Worm (Caenorhabditis elegans): ENCODE measurements around the gene dpm-3.

dpm-3 gene

ce11 chrIV:12364964-12365363 lies 26.4 kb upstream of the dpm-3 start:
- TF ChIP-seq F13C5.2 (tag; optimal IDR thresholded peaks at IDR 0.05) (no peak), sea-1 (GFP tag; conservative IDR thresholded peaks at IDR 0.05) (0 out of 2 replicates have a peak, but pooled peaks have one; percentile 14)

ce11 chrIV:12366571-12366970 lies 24.8 kb upstream of the dpm-3 start:
- TF ChIP-seq sea-1 (GFP tag; conservative IDR thresholded peaks at IDR 0.05) (no peak), tbx-37 (GFP tag; conservative IDR thresholded peaks at IDR 0.05) (no peak), F13C5.2 (tag; optimal IDR thresholded peaks at IDR 0.05) (no peak), tbx-11 (GFP tag; IDR thresholded peaks at IDR 0.05) (no peak), ets-7 (tag; optimal IDR thresholded peaks at IDR 0.05) (no peak), flt-1 (GFP tag; IDR thresholded peaks at IDR 0.05) (no peak), hmbx-1 (tag; optimal IDR thresholded peaks at IDR 0.05) (no peak), ceh-36 (tag; optimal IDR thresholded peaks at IDR 0.05) (no peak), hmg-4 (GFP tag; optimal IDR thresholded peaks at IDR 0.05) (no peak), ceh-13 (GFP tag; optimal IDR thresholded peaks at IDR 0.05) (no peak), tra-4 (tag; optimal IDR thresholded peaks at IDR 0.05) (no peak), scrt-1 (GFP tag; IDR thresholded peaks at IDR 0.05) (no peak), ama-1 (optimal IDR thresholded peaks at IDR 0.05) (no peak), B0310.2 (tag; optimal IDR thresholded peaks at IDR 0.05) (no peak), pes-1 (GFP tag; IDR thresholded peaks at IDR 0.05) (no peak), aly-1 (tag; optimal IDR thresholded peaks at IDR 0.05) (no peak), hnd-1 (tag; optimal IDR thresholded peaks at IDR 0.05) (no peak)

DNA sequence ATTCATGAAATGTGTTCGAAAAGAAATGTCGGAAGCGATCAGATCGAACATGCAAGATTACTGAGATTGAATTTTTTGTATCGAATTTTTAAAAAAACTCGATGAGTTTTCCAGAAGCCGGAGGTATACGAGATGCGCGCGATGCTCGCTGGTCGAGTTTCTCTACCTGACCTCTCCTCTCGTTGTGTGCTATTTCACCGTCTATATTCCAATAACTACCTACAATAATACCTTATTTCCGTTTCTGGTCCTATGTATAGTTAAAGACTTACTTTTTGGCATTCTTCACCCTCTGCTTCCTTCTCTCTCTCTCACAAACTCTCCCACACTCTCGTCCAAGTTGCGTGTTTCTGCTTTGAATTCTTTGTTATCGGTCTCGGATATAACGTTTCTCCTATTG lies 20.0 kb upstream of the dpm-3 start:
- TF ChIP-seq tbx-37 (GFP tag; conservative IDR thresholded peaks at IDR 0.05), result no peak
- no peak for TF ChIP-seq aly-1 (tag; optimal IDR thresholded peaks at IDR 0.05)

DNA sequence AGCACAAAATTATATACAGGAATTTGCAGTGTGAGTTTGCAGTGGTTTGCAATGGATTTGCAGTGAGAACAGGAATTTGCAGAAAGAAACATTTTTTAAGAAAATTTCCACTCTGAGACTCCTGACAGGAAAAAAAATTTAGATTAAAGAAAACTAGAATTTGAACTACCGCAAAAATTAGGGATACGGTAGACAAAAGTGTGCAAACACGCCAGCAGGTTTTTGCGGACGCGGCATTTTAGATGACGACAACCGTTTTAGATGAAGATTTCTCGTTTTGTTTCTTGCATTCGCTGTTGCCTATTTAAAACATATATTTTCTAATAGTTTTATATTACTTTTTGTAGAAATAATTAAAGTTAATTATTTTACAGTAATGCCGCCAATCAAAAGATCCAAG lies 19.5 kb upstream of the dpm-3 start, which contains the start of gene wdr-46:
Gene wdr-46 (plus strand): TSS at position 375 of the 400 bp plus-strand sequence.
- TF ChIP-seq ceh-13 (GFP tag; optimal IDR thresholded peaks at IDR 0.05) (no peak), sea-1 (GFP tag; conservative IDR thresholded peaks at IDR 0.05) (no peak), tbx-37 (GFP tag; conservative IDR thresholded peaks at IDR 0.05) (no peak), B0310.2 (tag; optimal IDR thresholded peaks at IDR 0.05) (no peak), hmg-4 (GFP tag; optimal IDR thresholded peaks at IDR 0.05) (no peak), tra-4 (tag; optimal IDR thresholded peaks at IDR 0.05) (no peak), ama-1 (optimal IDR thresholded peaks at IDR 0.05) (peak; percentile 67), ets-7 (tag; optimal IDR thresholded peaks at IDR 0.05) (no peak), aly-1 (tag; optimal IDR thresholded peaks at IDR 0.05) (no peak), ceh-36 (tag; optimal IDR thresholded peaks at IDR 0.05) (peak; percentile 28), scrt-1 (GFP tag; IDR thresholded peaks at IDR 0.05) (no peak), pes-1 (GFP tag; IDR thresholded peaks at IDR 0.05) (no peak), F13C5.2 (tag; optimal IDR thresholded peaks at IDR 0.05) (peak; percentile 37), hnd-1 (tag; optimal IDR thresholded peaks at IDR 0.05) (no peak), tbx-11 (GFP tag; IDR thresholded peaks at IDR 0.05) (no peak), hmbx-1 (tag; optimal IDR thresholded peaks at IDR 0.05) (no peak), flt-1 (GFP tag; IDR thresholded peaks at IDR 0.05) (peak; percentile 41; the same call in 1 of the 2 replicates)

- TF ChIP-seq aly-1 (tag; optimal IDR thresholded peaks at IDR 0.05) (no peak), F13C5.2 (tag; optimal IDR thresholded peaks at IDR 0.05) (no peak), ets-7 (tag; optimal IDR thresholded peaks at IDR 0.05) (no peak), ceh-36 (tag; optimal IDR thresholded peaks at IDR 0.05) (no peak), hnd-1 (tag; optimal IDR thresholded peaks at IDR 0.05) (no peak), B0310.2 (tag; optimal IDR thresholded peaks at IDR 0.05) (no peak), flt-1 (GFP tag; IDR thresholded peaks at IDR 0.05) (no peak), hmbx-1 (tag; optimal IDR thresholded peaks at IDR 0.05) (no peak), hmg-4 (GFP tag; optimal IDR thresholded peaks at IDR 0.05) (no peak), tbx-37 (GFP tag; conservative IDR thresholded peaks at IDR 0.05) (no peak), pes-1 (GFP tag; IDR thresholded peaks at IDR 0.05) (no peak)
Measured at ce11 chrIV:12376021-12376420, 15.4 kb upstream of the dpm-3 start, which contains the start of gene atz-1. Gene atz-1 (minus strand): TSS chrIV:12376121.

DNA sequence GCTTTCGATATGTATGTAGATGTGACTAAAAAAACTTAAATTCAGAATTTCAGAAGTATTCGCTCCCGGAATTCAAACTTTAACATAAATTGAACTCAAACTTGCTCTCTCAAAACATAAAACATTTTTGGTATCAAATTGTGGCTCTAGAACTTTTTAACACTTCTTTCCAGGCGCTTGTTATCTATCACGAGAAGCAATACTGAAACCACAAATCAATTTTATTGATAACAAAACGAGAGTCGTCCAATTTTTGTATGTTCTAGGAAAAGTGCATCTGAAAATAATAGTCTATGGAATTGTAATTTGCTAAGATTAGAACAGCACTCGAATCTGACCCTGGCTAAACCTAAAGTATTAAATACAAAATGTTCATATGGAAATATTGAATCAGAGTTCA lies 12.5 kb upstream of the dpm-3 start:
- TF ChIP-seq flt-1 (GFP tag; IDR thresholded peaks at IDR 0.05), result no peak
- TF ChIP-seq ama-1 (optimal IDR thresholded peaks at IDR 0.05), result no peak
- no peak for TF ChIP-seq ets-7 (tag; optimal IDR thresholded peaks at IDR 0.05)
- TF ChIP-seq B0310.2 (tag; optimal IDR thresholded peaks at IDR 0.05), result no peak
- TF ChIP-seq F13C5.2 (tag; optimal IDR thresholded peaks at IDR 0.05), result no peak
- no peak for TF ChIP-seq hmbx-1 (tag; optimal IDR thresholded peaks at IDR 0.05)
- TF ChIP-seq pes-1 (GFP tag; IDR thresholded peaks at IDR 0.05), result no peak
- TF ChIP-seq ceh-13 (GFP tag; optimal IDR thresholded peaks at IDR 0.05), result no peak
- TF ChIP-seq hnd-1 (tag; optimal IDR thresholded peaks at IDR 0.05), result no peak
- TF ChIP-seq tra-4 (tag; optimal IDR thresholded peaks at IDR 0.05), result no peak
- no peak for TF ChIP-seq hmg-4 (GFP tag; optimal IDR thresholded peaks at IDR 0.05)
- TF ChIP-seq scrt-1 (GFP tag; IDR thresholded peaks at IDR 0.05), result no peak
- TF ChIP-seq tbx-37 (GFP tag; conservative IDR thresholded peaks at IDR 0.05), result no peak
- TF ChIP-seq ceh-36 (tag; optimal IDR thresholded peaks at IDR 0.05), result no peak
- TF ChIP-seq aly-1 (tag; optimal IDR thresholded peaks at IDR 0.05), result no peak

DNA sequence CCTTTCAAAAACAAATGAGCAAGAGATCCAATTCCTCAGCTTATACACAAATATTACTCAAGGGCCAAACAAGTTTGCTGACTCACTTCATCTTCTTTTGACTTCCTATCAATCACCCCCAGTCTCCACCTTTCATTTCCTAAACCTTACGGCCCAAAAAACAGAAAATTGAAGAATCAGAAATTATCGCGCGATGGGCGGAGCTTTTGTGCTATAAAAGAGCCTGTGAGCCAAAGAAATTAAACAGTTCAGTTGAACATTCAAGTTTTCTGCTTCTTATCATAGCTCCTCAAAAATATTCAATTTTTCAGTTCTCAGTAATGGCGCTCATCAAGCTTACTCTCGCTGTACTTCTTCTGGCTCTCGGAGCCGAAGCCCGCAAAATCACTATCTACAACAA lies 11.6 kb upstream of the dpm-3 start, which contains the start of gene thn-1:
Gene thn-1 (plus strand): TSS at position 301 of the 400 bp plus-strand sequence.
- no peak for TF ChIP-seq ceh-13 (GFP tag; optimal IDR thresholded peaks at IDR 0.05)
- no peak for TF ChIP-seq pes-1 (GFP tag; IDR thresholded peaks at IDR 0.05)
- no peak for TF ChIP-seq ceh-36 (tag; optimal IDR thresholded peaks at IDR 0.05)
- TF ChIP-seq flt-1 (GFP tag; IDR thresholded peaks at IDR 0.05), result no peak
- no peak for TF ChIP-seq hnd-1 (tag; optimal IDR thresholded peaks at IDR 0.05)
- TF ChIP-seq ets-7 (tag; optimal IDR thresholded peaks at IDR 0.05), result no peak
- no peak for TF ChIP-seq scrt-1 (GFP tag; IDR thresholded peaks at IDR 0.05)

DNA sequence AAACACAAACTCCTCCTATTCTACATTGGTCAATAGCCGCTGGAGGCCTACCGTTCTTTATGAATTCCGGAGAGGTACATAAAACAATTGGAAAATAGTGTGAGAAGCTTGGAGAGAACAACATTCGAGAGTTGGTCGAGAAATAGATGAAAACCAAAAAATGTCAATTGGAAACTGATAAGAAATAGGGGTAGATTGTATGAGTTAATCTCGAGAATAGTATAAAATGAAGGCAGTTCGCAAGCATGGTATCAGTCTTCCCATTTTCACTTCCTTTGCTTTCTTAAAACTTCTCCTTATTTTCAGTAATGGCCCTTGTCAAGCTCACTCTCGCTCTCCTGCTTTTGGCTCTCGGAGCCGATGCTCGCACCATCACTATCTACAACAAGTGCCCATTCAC lies 8.5 kb upstream of the dpm-3 start, which contains the start of gene thn-2:
Gene thn-2 (plus strand): TSS at position 307 of the 400 bp plus-strand sequence.
- TF ChIP-seq ceh-13 (GFP tag; optimal IDR thresholded peaks at IDR 0.05) (no peak), ceh-36 (tag; optimal IDR thresholded peaks at IDR 0.05) (no peak), sea-1 (GFP tag; conservative IDR thresholded peaks at IDR 0.05) (no peak), pes-1 (GFP tag; IDR thresholded peaks at IDR 0.05) (no peak), B0310.2 (tag; optimal IDR thresholded peaks at IDR 0.05) (no peak)
